Worm (Caenorhabditis elegans) whole organism, L1 larva: ENCODE measurements around the gene K09F6.13.
A peak's percentile ranks its signal among the peaks of the same experiment; 100 is the strongest.
"Not testable (repeated sequence)": the region's sequence is repeated elsewhere in the genome, so short reads cannot be mapped to it uniquely, and the experiment has no call there.

Source experiments
- C34B4.2 ChIP-seq: sonication (generic microtip); optimal IDR thresholded peaks from 2 replicates; lab custom pipeline; 2017; ENCODE audit warnings: mild to moderate bottlenecking, missing genetic modification characterization, missing compliant biosample characterization
- F16B12.6 ChIP-seq: fragments of 150-350 bp; optimal IDR thresholded peaks from 2 replicates; lab custom pipeline; 2014; ENCODE audit warnings: missing biosample characterization, missing genetic modification characterization
- alr-1 ChIP-seq: fragments of 200-800 bp; sonication (Bioruptor generic); optimal IDR thresholded peaks from 2 replicates; lab custom pipeline; 2018; ENCODE audit warnings: borderline replicate concordance, mild to moderate bottlenecking, missing genetic modification characterization, missing compliant biosample characterization
- ceh-8 ChIP-seq: fragments of 200-800 bp; sonication (Bioruptor generic); optimal IDR thresholded peaks from 2 replicates; lab custom pipeline; 2018; ENCODE audit warnings: mild to moderate bottlenecking, missing genetic modification characterization, moderate library complexity, missing compliant biosample characterization
- ceh-90 ChIP-seq: sonication (generic microtip); optimal IDR thresholded peaks from 2 replicates; lab custom pipeline; 2016; ENCODE audit warnings: missing genetic modification characterization, missing compliant biosample characterization
- efl-1 ChIP-seq, 4 experiments: fragments of 150-350 bp; optimal IDR thresholded peaks in 3 of 4; peaks in 1 of 4; 1 replicate in 1 of 4; 2 replicates in 3 of 4; lab custom pipeline; 2014; ENCODE audit warnings: missing biosample characterization in 2 of 4, missing genetic modification characterization in 2 of 4, missing genetic modification reagents in 2 of 4
- egl-27 ChIP-seq, 2 experiments: fragments of 150-350 bp in 1 of 2; sonication (generic microtip); optimal IDR thresholded peaks; 3 replicates each; lab custom pipeline; 2017 to 2018; ENCODE audit warnings: missing biosample characterization in 2 of 2, missing genetic modification characterization in 2 of 2, missing genetic modification reagents in 2 of 2
- elt-2 ChIP-seq: sonication (generic microtip); optimal IDR thresholded peaks from 2 replicates; lab custom pipeline; 2016; ENCODE audit warnings: missing genetic modification characterization, mild to moderate bottlenecking, inconsistent platforms, missing compliant biosample characterization, missing genetic modification reagents
- ets-5 ChIP-seq: fragments of 200-800 bp; sonication (Bioruptor generic); IDR thresholded peaks from 2 replicates; pipeline ENCODE4 v1.3.6; 2022; ENCODE audit warnings: missing genetic modification characterization, missing compliant biosample characterization
- fkh-8 ChIP-seq: sonication (generic microtip); optimal IDR thresholded peaks from 2 replicates; lab custom pipeline; 2016; ENCODE audit warnings: mild to moderate bottlenecking, missing genetic modification characterization, missing compliant biosample characterization
- fos-1 ChIP-seq: fragments of 150-350 bp; optimal IDR thresholded peaks from 2 replicates; lab custom pipeline; 2014; ENCODE audit warnings: missing biosample characterization, missing genetic modification characterization
- grh-1 ChIP-seq: fragments of 200-800 bp; sonication (Bioruptor generic); IDR thresholded peaks from 2 replicates; pipeline ENCODE4 v1.3.6; 2022; ENCODE audit warnings: missing genetic modification reagents, missing genetic modification characterization, missing compliant biosample characterization
- hlh-17 ChIP-seq: fragments of 200-800 bp; sonication (Bioruptor generic); optimal IDR thresholded peaks from 2 replicates; lab custom pipeline; 2018; ENCODE audit warnings: missing genetic modification characterization, mild to moderate bottlenecking, missing compliant biosample characterization, moderate library complexity, borderline replicate concordance
- hlh-4 ChIP-seq: sonication (generic microtip); optimal IDR thresholded peaks from 2 replicates; lab custom pipeline; 2016; ENCODE audit warnings: mild to moderate bottlenecking, missing genetic modification characterization, missing compliant biosample characterization
- irx-1 ChIP-seq: sonication (generic microtip); optimal IDR thresholded peaks from 2 replicates; lab custom pipeline; 2016; ENCODE audit warnings: missing genetic modification characterization, missing compliant biosample characterization
- isw-1 ChIP-seq: fragments of 200-800 bp; sonication (Bioruptor generic); IDR thresholded peaks from 2 replicates; pipeline ENCODE4 v1.3.6; 2022; ENCODE audit warnings: missing genetic modification characterization, missing compliant biosample characterization
- lin-14 ChIP-seq: fragments of 200-800 bp; sonication (Bioruptor generic); optimal IDR thresholded peaks from 2 replicates; lab custom pipeline; 2018; ENCODE audit warnings: mild to moderate bottlenecking, missing genetic modification characterization, moderate library complexity, missing compliant biosample characterization
- lir-3 ChIP-seq: sonication (generic microtip); optimal IDR thresholded peaks from 2 replicates; lab custom pipeline; 2016; ENCODE audit warnings: mild to moderate bottlenecking, missing genetic modification characterization, moderate library complexity, missing compliant biosample characterization; ENCODE audit not compliant: poor library complexity
- lsy-2 ChIP-seq, 2 experiments: fragments of 150-350 bp; optimal IDR thresholded peaks; 2 replicates each; lab custom pipeline; 2014; ENCODE audit warnings: missing biosample characterization in 2 of 2, missing genetic modification characterization in 2 of 2
- mab-9 ChIP-seq: fragments of 200-800 bp; sonication (Bioruptor generic); IDR thresholded peaks from 2 replicates; pipeline ENCODE4 v1.3.6; 2022; ENCODE audit warnings: missing genetic modification reagents, missing genetic modification characterization, missing compliant biosample characterization
- nhr-12 ChIP-seq: sonication (generic microtip); optimal IDR thresholded peaks from 2 replicates; lab custom pipeline; 2017; ENCODE audit warnings: missing biosample characterization, missing genetic modification characterization
- nhr-20 ChIP-seq: sonication (generic microtip); optimal IDR thresholded peaks from 2 replicates; lab custom pipeline; 2016; ENCODE audit warnings: mild to moderate bottlenecking, missing genetic modification characterization, missing compliant biosample characterization
- nhr-28 ChIP-seq: fragments of 150-350 bp; optimal IDR thresholded peaks from 2 replicates; lab custom pipeline; 2014; ENCODE audit warnings: missing biosample characterization, missing genetic modification characterization
- nhr-76 ChIP-seq: sonication (generic microtip); optimal IDR thresholded peaks from 2 replicates; lab custom pipeline; 2017; ENCODE audit warnings: missing biosample characterization, missing genetic modification characterization
- nhr-85 ChIP-seq: sonication (generic microtip); peaks from one replicate; lab custom pipeline; 2016; ENCODE audit warnings: missing genetic modification characterization, inconsistent platforms, missing compliant biosample characterization
- pag-3 ChIP-seq: sonication (generic microtip); optimal IDR thresholded peaks from 2 replicates; lab custom pipeline; 2017; ENCODE audit warnings: missing genetic modification characterization, mild to moderate bottlenecking, missing compliant biosample characterization, antibody characterized with exemption, borderline replicate concordance; ENCODE audit not compliant: insufficient read depth
- pqm-1 ChIP-seq: sonication (generic microtip); optimal IDR thresholded peaks from 3 replicates; lab custom pipeline; 2017; ENCODE audit warnings: missing biosample characterization, missing genetic modification characterization
- snu-23 ChIP-seq: sonication (generic microtip); optimal IDR thresholded peaks from 2 replicates; lab custom pipeline; 2016; ENCODE audit warnings: missing genetic modification characterization, missing compliant biosample characterization
- sup-37 ChIP-seq: fragments of 200-800 bp; sonication (Bioruptor generic); optimal IDR thresholded peaks from 2 replicates; lab custom pipeline; 2018; ENCODE audit warnings: mild to moderate bottlenecking, missing genetic modification characterization, missing compliant biosample characterization
- tlp-1 ChIP-seq: fragments of 150-350 bp; optimal IDR thresholded peaks from 2 replicates; lab custom pipeline; 2014; ENCODE audit warnings: missing biosample characterization, missing genetic modification characterization
- unc-62 ChIP-seq: fragments of 150-350 bp; optimal IDR thresholded peaks from 2 replicates; lab custom pipeline; 2014; ENCODE audit warnings: missing biosample characterization, missing genetic modification reagents, missing genetic modification characterization
- unc-98 ChIP-seq: fragments of 200-800 bp; sonication (Bioruptor generic); IDR thresholded peaks from 2 replicates; pipeline ENCODE4 v1.3.6; 2022; ENCODE audit warnings: missing genetic modification characterization, missing compliant biosample characterization
- ztf-11 ChIP-seq, 2 experiments: sonication (generic microtip); optimal IDR thresholded peaks; 2 replicates each; lab custom pipeline; 2016 to 2017; ENCODE audit warnings: missing genetic modification characterization in 2 of 2, missing biosample characterization in 1 of 2, missing compliant biosample characterization in 1 of 2
- ztf-4 ChIP-seq: fragments of 150-350 bp; optimal IDR thresholded peaks from 2 replicates; lab custom pipeline; 2014; ENCODE audit warnings: missing biosample characterization, missing genetic modification characterization

Gene K09F6.13

ce11 chrII:2288798-2289197 lies at the start of gene K09F6.13, which contains the start of gene K09F6.10:
K09F6.13 (plus strand) TSS chrII:2289114.
K09F6.10 (minus strand) TSS chrII:2288883.
- TF ChIP-seq ztf-4 (tag; lab: Kevin White, UChicago) (no peak), lin-14 (GFP tag; lab: Kevin White, UChicago) (peak; percentile 21), mab-9 (GFP tag; lab: Robert Waterston, UW) (no peak), isw-1 (GFP tag; lab: Robert Waterston, UW) (peak; percentile 11; the same call in 1 of the 2 replicates), unc-62 (GFP tag; lab: Kevin White, UChicago) (no peak), ets-5 (GFP tag; lab: Robert Waterston, UW) (0 out of 2 replicates have a peak, but pooled peaks have one; percentile 77), hlh-17 (GFP tag; lab: Kevin White, UChicago) (no peak)

DNA sequence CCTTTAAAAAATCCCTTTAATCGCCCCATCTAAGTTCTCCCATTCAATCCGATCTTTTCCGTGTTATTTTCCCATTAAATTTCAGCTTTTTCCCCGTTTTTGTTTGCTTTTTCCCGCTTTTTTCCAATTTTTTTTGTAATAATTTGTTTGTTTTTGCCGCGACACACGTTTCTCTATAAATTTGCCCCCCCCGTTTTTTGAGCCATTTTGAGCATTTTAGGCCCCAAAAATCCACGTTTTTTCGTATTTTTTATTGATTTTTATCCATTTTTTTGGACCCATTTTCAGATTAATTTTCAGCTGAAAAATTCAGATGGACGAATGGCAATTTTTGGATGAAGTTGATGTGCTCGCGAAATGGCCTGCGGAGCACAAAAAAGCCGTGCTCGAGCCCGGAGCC lies 45.6 kb upstream of the K09F6.13 start, which contains the start of gene F54A3.2:
TSS of gene F54A3.2 (plus strand) at position 301 of the 400 bp plus-strand sequence.
- no peak for TF ChIP-seq efl-1 (optimal IDR thresholded peaks at IDR 0.05; lab: Kevin White, UChicago)
- peak in 1 of 2 experiments; percentile 54 for TF ChIP-seq efl-1 (GFP tag; optimal IDR thresholded peaks at IDR 0.05 in 1 of 2; lab: Kevin White, UChicago)
- TF ChIP-seq fos-1 (tag; lab: Kevin White, UChicago) = no peak
- no peak for TF ChIP-seq pqm-1 (tag; lab: Kevin White, UChicago)
- peak; percentile 7 for TF ChIP-seq nhr-85 (tag; lab: Kevin White, UChicago)

DNA sequence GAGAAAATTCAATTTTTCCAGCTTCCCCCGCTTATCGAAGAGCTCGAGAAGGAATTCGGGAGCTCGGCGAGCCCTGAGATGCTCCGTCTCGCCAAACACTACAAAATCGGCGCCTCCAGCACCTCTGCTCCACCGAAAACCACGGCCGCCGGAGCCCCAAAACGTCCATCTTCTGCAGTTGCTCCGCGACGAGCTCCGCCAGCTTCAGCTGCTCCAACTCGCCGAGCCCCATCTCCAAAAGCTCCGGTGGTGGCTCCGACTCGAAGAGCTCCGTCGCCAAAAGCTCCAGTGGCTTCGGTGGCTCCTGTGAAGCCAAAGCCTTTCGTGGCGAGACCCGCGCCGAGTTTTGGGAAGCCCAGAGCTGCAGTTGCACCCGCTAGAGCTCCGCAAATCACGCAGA lies 37.3 kb upstream of the K09F6.13 start:
- TF ChIP-seq ceh-90 (tag; lab: Kevin White, UChicago) = no peak
- TF ChIP-seq unc-98 (GFP tag; lab: Robert Waterston, UW) = no peak
- TF ChIP-seq nhr-28 = no peak
- TF ChIP-seq hlh-4 (tag; lab: Kevin White, UChicago) = no peak
- peak; percentile 8 for TF ChIP-seq ceh-8
- TF ChIP-seq elt-2 (tag; lab: Kevin White, UChicago) = no peak

- no peak for TF ChIP-seq lir-3 (tag; lab: Kevin White, UChicago)
Measured at ce11 chrII:2253676-2254075, 35.2 kb upstream of the K09F6.13 start.

DNA sequence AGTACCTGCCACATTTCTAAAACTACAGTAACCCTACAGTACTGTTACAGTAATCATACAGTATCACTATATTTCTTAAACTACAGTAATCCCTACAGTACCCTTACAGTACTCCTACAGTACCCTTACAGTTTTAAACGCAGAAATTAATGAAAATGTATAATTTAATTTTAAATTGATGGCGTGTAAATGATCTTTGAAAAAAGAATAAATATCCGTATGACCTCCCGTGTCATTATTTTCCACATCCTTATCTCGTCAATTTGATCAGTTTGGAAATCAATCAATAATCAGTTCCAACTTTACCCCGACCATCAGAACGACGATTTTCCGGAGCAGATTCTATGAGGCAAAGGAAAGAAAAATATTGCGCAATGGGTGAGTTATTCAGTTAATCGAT lies 34.1 kb upstream of the K09F6.13 start, which contains the start of gene K09F6.3:
TSS of gene K09F6.3 (plus strand) at position 301 of the 400 bp plus-strand sequence.
- not testable (repeated sequence) for TF ChIP-seq egl-27 (tag; optimal IDR thresholded peaks at IDR 0.05; lab: Kevin White, UChicago); pag-3 (tag; lab: Kevin White, UChicago); C34B4.2

- TF ChIP-seq snu-23 = no peak
- no peak for TF ChIP-seq ceh-90 (tag; lab: Kevin White, UChicago)
- TF ChIP-seq F16B12.6 (tag; lab: Kevin White, UChicago) = no peak
- TF ChIP-seq sup-37 (GFP tag; lab: Kevin White, UChicago) = no peak
- TF ChIP-seq ztf-11 (tag; optimal IDR thresholded peaks at IDR 0.05; lab: Kevin White, UChicago) = no peak
- no peak for TF ChIP-seq irx-1
- no peak for TF ChIP-seq alr-1 (tag; lab: Kevin White, UChicago)
- no peak for TF ChIP-seq nhr-12
- TF ChIP-seq nhr-76 (tag; lab: Kevin White, UChicago) = no peak
- TF ChIP-seq pag-3 (tag; lab: Kevin White, UChicago) = no peak
- no peak for TF ChIP-seq elt-2 (tag; lab: Kevin White, UChicago)
- no peak for TF ChIP-seq fkh-8 (tag; lab: Kevin White, UChicago)
- TF ChIP-seq grh-1 (GFP tag; lab: Robert Waterston, UW) = no peak
- no peak for TF ChIP-seq lsy-2 (tag; optimal IDR thresholded peaks at IDR 0.05; lab: Kevin White, UChicago)
- TF ChIP-seq nhr-20 (tag; lab: Kevin White, UChicago) = no peak
- TF ChIP-seq fos-1 (tag; lab: Kevin White, UChicago) = no peak
- TF ChIP-seq tlp-1 (tag; lab: Kevin White, UChicago) = no peak
- TF ChIP-seq, all 84 proteins: peak for 0
Measured at ce11 chrII:2273750-2274149, 15.2 kb upstream of the K09F6.13 start.
